Fruit fly (Drosophila melanogaster) whole organism, embryonic: ENCODE measurements around the gene Cyp303a1.
A peak's percentile ranks its signal among the peaks of the same experiment; 100 is the strongest.

Source experiments
- Ada2b ChIP-seq: fragments of 200-800 bp; sonication (Bioruptor generic); IDR thresholded peaks from 2 replicates; pipeline ENCODE4 v1.3.6; 2022; ENCODE audit warnings: missing biosample characterization, missing genetic modification characterization
- Asciz ChIP-seq: fragments of 200-800 bp; sonication (Bioruptor generic); optimal IDR thresholded peaks from 2 replicates; lab custom pipeline; 2017; ENCODE audit warnings: missing biosample characterization, mild to moderate bottlenecking, missing genetic modification characterization, missing genetic modification reagents
- Awh ChIP-seq: fragments of 200-800 bp; sonication (Bioruptor generic); IDR thresholded peaks from 2 replicates; pipeline ENCODE4, ENCODE4 v1.3.6; 2022; ENCODE audit warnings: missing biosample characterization, missing genetic modification characterization
- BtbVII ChIP-seq: fragments of 200-800 bp; sonication (Bioruptor generic); optimal IDR thresholded peaks from 3 replicates; lab custom pipeline; 2017; ENCODE audit warnings: missing biosample characterization, mild to moderate bottlenecking, missing genetic modification characterization
- CG11695 ChIP-seq: fragments of 200-800 bp; sonication (Bioruptor generic); IDR thresholded peaks from 3 replicates; pipeline ENCODE4 v1.3.6; 2022; ENCODE audit warnings: missing biosample characterization, missing genetic modification characterization
- CG12769 ChIP-seq: fragments of 200-800 bp; sonication (Bioruptor generic); optimal IDR thresholded peaks from 2 replicates; lab custom pipeline; 2019; ENCODE audit warnings: missing biosample characterization, mild to moderate bottlenecking, missing genetic modification characterization, moderate library complexity
- CG13287 ChIP-seq: fragments of 200-800 bp; sonication (Bioruptor generic); IDR thresholded peaks from 2 replicates; pipeline ENCODE4 v1.3.6; 2022; ENCODE audit warnings: missing biosample characterization, missing genetic modification characterization; ENCODE audit not compliant: partially characterized antibody
- CG14441 ChIP-seq: fragments of 200-800 bp; sonication (Bioruptor generic); IDR thresholded peaks from 2 replicates; pipeline ENCODE4 v1.3.6; 2022; ENCODE audit warnings: missing biosample characterization, missing genetic modification characterization
- CG1529 ChIP-seq: fragments of 200-800 bp; sonication (Bioruptor generic); optimal IDR thresholded peaks from 3 replicates; lab custom pipeline; 2018; ENCODE audit warnings: missing biosample characterization, missing genetic modification characterization
- CG1647 ChIP-seq: fragments of 200-800 bp; sonication (Bioruptor generic); optimal IDR thresholded peaks from 3 replicates; lab custom pipeline; 2016; ENCODE audit warnings: missing biosample characterization, missing genetic modification characterization
- CG17568 ChIP-seq: fragments of 200-800 bp; sonication (Bioruptor generic); optimal IDR thresholded peaks from 2 replicates; lab custom pipeline; 2018; ENCODE audit warnings: missing biosample characterization, mild to moderate bottlenecking, missing genetic modification characterization, moderate library complexity
- CG17802 ChIP-seq: fragments of 200-800 bp; sonication (Bioruptor generic); optimal IDR thresholded peaks from 2 replicates; lab custom pipeline; 2018; ENCODE audit warnings: missing biosample characterization, mild to moderate bottlenecking, missing genetic modification characterization, moderate library complexity
- CG18262 ChIP-seq: fragments of 200-800 bp; optimal IDR thresholded peaks from 3 replicates; lab custom pipeline; 2019; ENCODE audit warnings: missing biosample characterization, mild to moderate bottlenecking, missing genetic modification characterization, moderate library complexity
- CG18599 ChIP-seq: fragments of 200-800 bp; sonication (Bioruptor generic); optimal IDR thresholded peaks from 3 replicates; lab custom pipeline; 2017; ENCODE audit warnings: missing biosample characterization, missing genetic modification characterization, mild to moderate bottlenecking, moderate library complexity, missing genetic modification reagents
- CG2202 ChIP-seq: fragments of 200-800 bp; sonication (Bioruptor generic); optimal IDR thresholded peaks from 2 replicates; lab custom pipeline; 2018; ENCODE audit warnings: missing biosample characterization, mild to moderate bottlenecking, missing genetic modification characterization
- CG2678 ChIP-seq: fragments of 200-800 bp; sonication (Bioruptor generic); optimal IDR thresholded peaks from 3 replicates; lab custom pipeline; 2019; ENCODE audit warnings: missing biosample characterization, mild to moderate bottlenecking, missing genetic modification characterization, moderate library complexity
- CG2712 ChIP-seq: fragments of 200-800 bp; optimal IDR thresholded peaks from 3 replicates; lab custom pipeline; 2019; ENCODE audit warnings: missing biosample characterization, mild to moderate bottlenecking, missing genetic modification characterization, moderate library complexity
- CG3163 ChIP-seq: fragments of 200-800 bp; sonication (Bioruptor generic); optimal IDR thresholded peaks from 3 replicates; lab custom pipeline; 2016; ENCODE audit warnings: missing biosample characterization, missing genetic modification characterization
- CG3281 ChIP-seq: fragments of 200-800 bp; sonication (Bioruptor generic); optimal IDR thresholded peaks from 3 replicates; lab custom pipeline; 2017; ENCODE audit warnings: missing biosample characterization, mild to moderate bottlenecking, missing genetic modification characterization
- CG3995 ChIP-seq: fragments of 200-800 bp; sonication (Bioruptor generic); optimal IDR thresholded peaks from 3 replicates; lab custom pipeline; 2016; ENCODE audit warnings: missing biosample characterization, missing genetic modification characterization
- CG4328 ChIP-seq: fragments of 200-800 bp; sonication (Bioruptor generic); optimal IDR thresholded peaks from 3 replicates; lab custom pipeline; 2017; ENCODE audit warnings: missing biosample characterization, missing genetic modification reagents, missing genetic modification characterization
- CG4424 ChIP-seq: fragments of 200-800 bp; sonication (Bioruptor generic); optimal IDR thresholded peaks from 3 replicates; lab custom pipeline; 2016; ENCODE audit warnings: missing biosample characterization, missing genetic modification characterization
- CG6254 ChIP-seq: fragments of 200-800 bp; sonication (Bioruptor generic); optimal IDR thresholded peaks from 3 replicates; lab custom pipeline; 2017; ENCODE audit warnings: mild to moderate bottlenecking, missing biosample characterization, missing genetic modification reagents, missing genetic modification characterization
- CG8281 ChIP-seq: fragments of 200-800 bp; sonication (Bioruptor generic); optimal IDR thresholded peaks from 2 replicates; lab custom pipeline; 2018; ENCODE audit warnings: missing biosample characterization, mild to moderate bottlenecking, missing genetic modification characterization, moderate library complexity
- CG8388 ChIP-seq: fragments of 200-800 bp; sonication (Bioruptor generic); optimal IDR thresholded peaks from 2 replicates; lab custom pipeline; 2019; ENCODE audit warnings: missing biosample characterization, mild to moderate bottlenecking, missing genetic modification characterization, moderate library complexity
- CG9876 ChIP-seq: fragments of 200-800 bp; sonication (Bioruptor generic); optimal IDR thresholded peaks from 2 replicates; lab custom pipeline; 2016; ENCODE audit warnings: missing biosample characterization, missing genetic modification characterization
- CHES-1-like ChIP-seq: fragments of 200-800 bp; sonication (Bioruptor generic); optimal IDR thresholded peaks from 2 replicates; lab custom pipeline; 2016; ENCODE audit warnings: missing biosample characterization, missing genetic modification characterization
- Drgx ChIP-seq: fragments of 200-800 bp; sonication (Bioruptor generic); IDR thresholded peaks from 2 replicates; pipeline ENCODE4 v1.3.6; 2022; ENCODE audit warnings: missing biosample characterization, missing genetic modification characterization
- ERR ChIP-seq: fragments of 200-800 bp; sonication (Bioruptor generic); optimal IDR thresholded peaks from 2 replicates; lab custom pipeline; 2016; ENCODE audit warnings: missing biosample characterization, missing genetic modification characterization
- HHEX ChIP-seq: fragments of 200-800 bp; sonication (Bioruptor generic); optimal IDR thresholded peaks from 3 replicates; lab custom pipeline; 2017; ENCODE audit warnings: missing biosample characterization, mild to moderate bottlenecking, missing genetic modification characterization, missing genetic modification reagents
- HLH4C ChIP-seq: fragments of 200-800 bp; sonication (Bioruptor generic); IDR thresholded peaks from 3 replicates; pipeline ENCODE4 v1.3.6; 2022; ENCODE audit warnings: missing biosample characterization, missing genetic modification characterization; ENCODE audit not compliant: partially characterized antibody
- Hr3 ChIP-seq: fragments of 200-800 bp; sonication (Bioruptor generic); optimal IDR thresholded peaks from 3 replicates; lab custom pipeline; 2016; ENCODE audit warnings: missing biosample characterization, missing genetic modification characterization
- NfI ChIP-seq: fragments of 200-800 bp; sonication (Bioruptor generic); optimal IDR thresholded peaks from 3 replicates; lab custom pipeline; 2018; ENCODE audit warnings: missing biosample characterization, mild to moderate bottlenecking, missing genetic modification characterization, moderate library complexity
- Sox100B ChIP-seq: fragments of 200-800 bp; sonication (Bioruptor generic); optimal IDR thresholded peaks from 3 replicates; lab custom pipeline; 2018; ENCODE audit warnings: missing biosample characterization, mild to moderate bottlenecking, missing genetic modification characterization
- Spps ChIP-seq: fragments of 200-800 bp; sonication (Bioruptor generic); optimal IDR thresholded peaks from 2 replicates; lab custom pipeline; 2018; ENCODE audit warnings: missing biosample characterization, mild to moderate bottlenecking, missing genetic modification characterization
- Tbp ChIP-seq: fragments of >200 bp; optimal IDR thresholded peaks from 2 replicates; lab custom pipeline; 2018; ENCODE audit warnings: missing biosample characterization, missing genetic modification characterization
- bbx ChIP-seq: fragments of 200-800 bp; sonication (Bioruptor generic); IDR thresholded peaks from 2 replicates; pipeline ENCODE4 v1.3.6; 2022; ENCODE audit warnings: missing biosample characterization, missing genetic modification characterization; ENCODE audit not compliant: partially characterized antibody
- dmrt99B ChIP-seq: fragments of 200-800 bp; sonication (Bioruptor generic); optimal IDR thresholded peaks from 2 replicates; lab custom pipeline; 2018; ENCODE audit warnings: missing biosample characterization, mild to moderate bottlenecking, missing genetic modification characterization, moderate library complexity
- dysf ChIP-seq: fragments of 200-800 bp; sonication (Bioruptor generic); IDR thresholded peaks from 3 replicates; pipeline ENCODE4 v1.3.6; 2022; ENCODE audit warnings: missing biosample characterization, missing genetic modification characterization
- emc ChIP-seq: fragments of 200-800 bp; sonication (Bioruptor generic); optimal IDR thresholded peaks from 2 replicates; lab custom pipeline; 2016; ENCODE audit warnings: missing biosample characterization, missing genetic modification characterization
- eyg ChIP-seq: fragments of 200-800 bp; sonication (Bioruptor generic); optimal IDR thresholded peaks from 3 replicates; lab custom pipeline; 2016; ENCODE audit warnings: missing biosample characterization, missing genetic modification characterization
- gcm2 ChIP-seq: fragments of 200-800 bp; sonication (Bioruptor generic); optimal IDR thresholded peaks from 2 replicates; lab custom pipeline; 2016; ENCODE audit warnings: missing biosample characterization, missing genetic modification characterization
- insv ChIP-seq, 2 experiments: fragments of 200-800 bp; sonication (Bioruptor generic); optimal IDR thresholded peaks; 3 replicates each; lab custom pipeline; 2016 to 2018; ENCODE audit warnings: missing biosample characterization in 2 of 2, missing genetic modification characterization in 2 of 2
- jigr1 ChIP-seq: fragments of 200-800 bp; sonication (Bioruptor generic); IDR thresholded peaks from 3 replicates; pipeline ENCODE4 v1.3.6; 2022; ENCODE audit warnings: missing biosample characterization, missing genetic modification characterization
- ken ChIP-seq: fragments of 200-800 bp; sonication (Bioruptor generic); IDR thresholded peaks from 3 replicates; pipeline ENCODE4 v1.3.6; 2022; ENCODE audit warnings: missing biosample characterization, missing genetic modification characterization
- lmd ChIP-seq: fragments of 200-800 bp; sonication (Bioruptor generic); IDR thresholded peaks from 2 replicates; pipeline ENCODE4 v1.3.6; 2022; ENCODE audit warnings: missing biosample characterization, missing genetic modification characterization
- onecut ChIP-seq: fragments of 200-800 bp; sonication (Bioruptor generic); IDR thresholded peaks from 2 replicates; pipeline ENCODE4 v1.3.6; 2022; ENCODE audit warnings: missing biosample characterization, missing genetic modification characterization
- sens ChIP-seq: fragments of 200-800 bp; sonication (Bioruptor generic); peaks from one replicate; lab custom pipeline; 2016; ENCODE audit warnings: missing biosample characterization, missing genetic modification characterization
- wek ChIP-seq: fragments of 200-800 bp; sonication (Bioruptor generic); optimal IDR thresholded peaks from 3 replicates; lab custom pipeline; 2018; ENCODE audit warnings: missing biosample characterization, mild to moderate bottlenecking, missing genetic modification characterization, moderate library complexity
- zen ChIP-seq: fragments of 200-800 bp; sonication (Bioruptor generic); optimal IDR thresholded peaks from 3 replicates; lab custom pipeline; 2018; ENCODE audit warnings: missing biosample characterization, mild to moderate bottlenecking, missing genetic modification characterization, moderate library complexity

Gene Cyp303a1

dm6 chr2L:16286360-16287005 lies 7.5 kb upstream of the Cyp303a1 start (continued):
- TF ChIP-seq insv (GFP tag; optimal IDR thresholded peaks at IDR 0.05; lab: Kevin White, UChicago): no peak
- TF ChIP-seq ERR (GFP tag; lab: Kevin White, UChicago): peak; percentile 46
- TF ChIP-seq CG3281 (GFP tag; lab: Kevin White, UChicago): peak; percentile 92
- peak; percentile 63 for TF ChIP-seq gcm2 (GFP tag; lab: Kevin White, UChicago)
- TF ChIP-seq BtbVII (GFP tag; lab: Kevin White, UChicago): peak; percentile 69
- peak; percentile 94 for TF ChIP-seq CG8281 (tag; lab: Kevin White, UChicago)
- peak; percentile 65 for TF ChIP-seq CG3163 (GFP tag; lab: Kevin White, UChicago)
- TF ChIP-seq CG17568: peak; percentile 49
- TF ChIP-seq CG13287: no peak
- peak; percentile 85 for TF ChIP-seq CG4424
- TF ChIP-seq Awh: no peak
- TF ChIP-seq Drgx (GFP tag; lab: Robert Waterston, UW): no peak
- no peak for TF ChIP-seq Ada2b (GFP tag; lab: Robert Waterston, UW)
- peak; percentile 70 for TF ChIP-seq CG1529 (GFP tag; lab: Kevin White, UChicago)
- TF ChIP-seq CG14441 (GFP tag; lab: Robert Waterston, UW): no peak
- no peak for TF ChIP-seq Tbp (GFP tag; lab: Kevin White, UChicago)
- TF ChIP-seq CG2202 (tag; lab: Kevin White, UChicago): peak; percentile 50
- peak; percentile 82 for TF ChIP-seq zen (tag; lab: Kevin White, UChicago)
- peak; percentile 71 for TF ChIP-seq CG4328 (GFP tag; lab: Kevin White, UChicago)
- no peak for TF ChIP-seq wek (GFP tag; lab: Kevin White, UChicago)
- TF ChIP-seq bbx (GFP tag; lab: Robert Waterston, UW): no peak
- peak; percentile 91 for TF ChIP-seq CG2678
- TF ChIP-seq CG6254 (GFP tag; lab: Kevin White, UChicago): peak; percentile 82
- TF ChIP-seq CG11695 (GFP tag; lab: Robert Waterston, UW): no peak
- no peak for TF ChIP-seq lmd (GFP tag; lab: Robert Waterston, UW)
- TF ChIP-seq ken (GFP tag; lab: Robert Waterston, UW): no peak
- peak; percentile 96 for TF ChIP-seq onecut (GFP tag; lab: Robert Waterston, UW)
- no peak for TF ChIP-seq dysf (GFP tag; lab: Robert Waterston, UW)
- TF ChIP-seq sens: peak; percentile 95
- TF ChIP-seq CHES-1-like (GFP tag; lab: Kevin White, UChicago): peak; percentile 85
- TF ChIP-seq CG1647 (GFP tag; lab: Kevin White, UChicago): peak; percentile 51
- peak; percentile 61 for TF ChIP-seq emc (GFP tag; lab: Kevin White, UChicago)
- TF ChIP-seq Asciz (GFP tag; lab: Kevin White, UChicago): peak; percentile 80
- TF ChIP-seq HHEX: peak; percentile 88
- peak; percentile 62 for TF ChIP-seq CG3995 (GFP tag; lab: Kevin White, UChicago)
- TF ChIP-seq jigr1 (GFP tag; lab: Robert Waterston, UW): no peak
- peak; percentile 68 for TF ChIP-seq CG9876 (GFP tag; lab: Kevin White, UChicago)
- TF ChIP-seq CG18262 (tag; lab: Kevin White, UChicago): peak; percentile 91
- TF ChIP-seq Sox100B: peak; percentile 86
- peak; percentile 79 for TF ChIP-seq Hr3 (GFP tag; lab: Kevin White, UChicago)
- peak; percentile 87 for TF ChIP-seq CG18599 (GFP tag; lab: Kevin White, UChicago)
- TF ChIP-seq CG12769 (tag; lab: Kevin White, UChicago): peak; percentile 73
- TF ChIP-seq CG8388 (GFP tag; lab: Kevin White, UChicago): peak; percentile 81
- peak; percentile 81 for TF ChIP-seq NfI (GFP tag; lab: Kevin White, UChicago)
- peak; percentile 90 for TF ChIP-seq CG2712 (tag; lab: Kevin White, UChicago)
- TF ChIP-seq Spps (tag; lab: Kevin White, UChicago): peak; percentile 77
- peak; percentile 85 for TF ChIP-seq dmrt99B (tag; lab: Kevin White, UChicago)
- TF ChIP-seq eyg (GFP tag; lab: Kevin White, UChicago): peak; percentile 70
- TF ChIP-seq CG17802 (tag; lab: Kevin White, UChicago): peak; percentile 56
- no peak for TF ChIP-seq HLH4C (GFP tag; lab: Robert Waterston, UW)
